Worm (Caenorhabditis elegans) whole organism, L2 larva: ENCODE data around the gene rgs-10.

Source experiments
- C34F6.9 ChIP-seq: fragments of 150-350 bp; optimal IDR thresholded peaks from 2 replicates; lab custom pipeline; 2014; ENCODE audit warnings: missing biosample characterization, missing genetic modification characterization
- F13H6.1 ChIP-seq: sonication (generic microtip); optimal IDR thresholded peaks from 2 replicates; lab custom pipeline; 2016; ENCODE audit warnings: missing genetic modification characterization, missing compliant biosample characterization
- R02D3.7 ChIP-seq: fragments of 150-350 bp; optimal IDR thresholded peaks from 2 replicates; lab custom pipeline; 2014; ENCODE audit warnings: missing biosample characterization, missing genetic modification characterization
- alr-1 ChIP-seq: fragments of 150-350 bp; optimal IDR thresholded peaks from 2 replicates; lab custom pipeline; 2014; ENCODE audit warnings: missing biosample characterization, missing genetic modification characterization
- ama-1 ChIP-seq: fragments of 150-350 bp; optimal IDR thresholded peaks from 2 replicates; lab custom pipeline; 2018; ENCODE audit warnings: inconsistent platforms
- blmp-1 ChIP-seq: sonication (generic microtip); optimal IDR thresholded peaks from 2 replicates; lab custom pipeline; 2017; ENCODE audit warnings: missing genetic modification characterization, mild to moderate bottlenecking, missing compliant biosample characterization, antibody characterized with exemption, moderate library complexity; ENCODE audit not compliant: insufficient read depth
- ceh-82 ChIP-seq: fragments of 150-350 bp; optimal IDR thresholded peaks from 2 replicates; lab custom pipeline; 2014; ENCODE audit warnings: missing biosample characterization, missing genetic modification characterization
- crh-2 ChIP-seq: sonication (generic microtip); optimal IDR thresholded peaks from 2 replicates; lab custom pipeline; 2017; ENCODE audit warnings: missing biosample characterization, missing genetic modification characterization
- dmd-4 ChIP-seq: sonication (generic microtip); optimal IDR thresholded peaks from 2 replicates; lab custom pipeline; 2017; ENCODE audit warnings: missing biosample characterization, missing genetic modification characterization
- egl-27 ChIP-seq: sonication (generic microtip); optimal IDR thresholded peaks from 3 replicates; lab custom pipeline; 2017; ENCODE audit warnings: missing biosample characterization, missing genetic modification reagents, missing genetic modification characterization
- elt-1 ChIP-seq: fragments of 150-350 bp; optimal IDR thresholded peaks from 2 replicates; lab custom pipeline; 2014; ENCODE audit warnings: missing biosample characterization, missing genetic modification characterization
- elt-3 ChIP-seq: sonication (generic microtip); optimal IDR thresholded peaks from 2 replicates; lab custom pipeline; 2017; ENCODE audit warnings: missing biosample characterization, missing genetic modification characterization
- fos-1 ChIP-seq: fragments of 150-350 bp; optimal IDR thresholded peaks from 2 replicates; lab custom pipeline; 2014; ENCODE audit warnings: missing biosample characterization, missing genetic modification characterization
- gmeb-1 ChIP-seq: fragments of 150-350 bp; optimal IDR thresholded peaks from 2 replicates; lab custom pipeline; 2014; ENCODE audit warnings: missing biosample characterization, missing genetic modification characterization
- lin-11 ChIP-seq: fragments of 150-350 bp; sonication (generic microtip); optimal IDR thresholded peaks from 2 replicates; lab custom pipeline; 2014; ENCODE audit warnings: missing biosample characterization, missing genetic modification characterization, inconsistent platforms, mixed read lengths
- lsy-2 ChIP-seq, 2 experiments: fragments of 150-350 bp in 1 of 2; sonication (generic microtip) in 1 of 2; optimal IDR thresholded peaks; 2 replicates each; lab custom pipeline; 2014 to 2017; ENCODE audit warnings: missing biosample characterization in 2 of 2, missing genetic modification characterization in 2 of 2
- mbf-1 ChIP-seq: sonication (generic microtip); optimal IDR thresholded peaks from 2 replicates; lab custom pipeline; 2017; ENCODE audit warnings: missing biosample characterization, missing genetic modification characterization
- mdl-1 ChIP-seq, 2 experiments: fragments of 150-350 bp in 1 of 2; sonication (generic microtip) in 1 of 2; optimal IDR thresholded peaks; 2 replicates each; lab custom pipeline; 2017; ENCODE audit warnings: missing biosample characterization in 2 of 2, missing genetic modification characterization in 2 of 2
- nhr-10 ChIP-seq: sonication (generic microtip); optimal IDR thresholded peaks from 2 replicates; lab custom pipeline; 2017; ENCODE audit warnings: missing biosample characterization, missing genetic modification characterization
- nhr-12 ChIP-seq: fragments of 150-350 bp; optimal IDR thresholded peaks from 2 replicates; lab custom pipeline; 2014; ENCODE audit warnings: missing biosample characterization, missing genetic modification characterization
- nhr-129 ChIP-seq: fragments of 150-350 bp; optimal IDR thresholded peaks from 2 replicates; lab custom pipeline; 2014; ENCODE audit warnings: missing biosample characterization, missing genetic modification characterization
- nhr-21 ChIP-seq: fragments of 150-350 bp; optimal IDR thresholded peaks from 2 replicates; lab custom pipeline; 2014; ENCODE audit warnings: missing biosample characterization, missing genetic modification characterization
- nhr-23 ChIP-seq: fragments of 150-350 bp; optimal IDR thresholded peaks from 2 replicates; lab custom pipeline; 2014; ENCODE audit warnings: missing biosample characterization, missing genetic modification reagents, missing genetic modification characterization
- nhr-237 ChIP-seq: fragments of 150-350 bp; optimal IDR thresholded peaks from 2 replicates; lab custom pipeline; 2014; ENCODE audit warnings: missing biosample characterization, missing genetic modification characterization
- nhr-25 ChIP-seq: fragments of 150-350 bp; sonication (generic microtip); optimal IDR thresholded peaks from 3 replicates; lab custom pipeline; 2014; ENCODE audit warnings: missing biosample characterization, missing genetic modification characterization
- peb-1 ChIP-seq: fragments of 150-350 bp; optimal IDR thresholded peaks from 2 replicates; lab custom pipeline; 2014; ENCODE audit warnings: missing biosample characterization, missing genetic modification characterization
- sem-4 ChIP-seq: fragments of 150-350 bp; optimal IDR thresholded peaks from 2 replicates; lab custom pipeline; 2014; ENCODE audit warnings: missing biosample characterization, missing genetic modification reagents, missing genetic modification characterization
- skn-1 ChIP-seq: sonication (generic microtip); optimal IDR thresholded peaks from 2 replicates; lab custom pipeline; 2017; ENCODE audit warnings: missing biosample characterization, missing genetic modification characterization
- sma-3 ChIP-seq: sonication (generic microtip); optimal IDR thresholded peaks from 2 replicates; lab custom pipeline; 2016; ENCODE audit warnings: missing genetic modification reagents, missing genetic modification characterization, missing compliant biosample characterization
- sma-9 ChIP-seq, 2 experiments: fragments of 150-350 bp in 1 of 2; sonication (generic microtip) in 1 of 2; optimal IDR thresholded peaks; 2 replicates each; lab custom pipeline; 2014 to 2016; ENCODE audit warnings: missing genetic modification characterization in 2 of 2, mild to moderate bottlenecking in 1 of 2, missing biosample characterization in 1 of 2, missing compliant biosample characterization in 1 of 2, missing genetic modification reagents in 1 of 2, moderate library complexity in 1 of 2
- snpc-4 ChIP-seq: fragments of 150-350 bp; optimal IDR thresholded peaks from 2 replicates; lab custom pipeline; 2014; ENCODE audit warnings: missing biosample characterization, missing genetic modification characterization
- unc-55 ChIP-seq: fragments of 150-350 bp; sonication (generic microtip); optimal IDR thresholded peaks from 3 replicates; lab custom pipeline; 2014; ENCODE audit warnings: missing biosample characterization, missing genetic modification reagents, missing genetic modification characterization
- zag-1 ChIP-seq: fragments of 150-350 bp; optimal IDR thresholded peaks from 2 replicates; lab custom pipeline; 2014; ENCODE audit warnings: missing biosample characterization, missing genetic modification characterization
- ztf-1 ChIP-seq: fragments of 200-800 bp; sonication (Bioruptor generic); conservative IDR thresholded peaks from 2 replicates; pipeline ENCODE4 v1.3.6; 2022; ENCODE audit warnings: missing genetic modification characterization, missing compliant biosample characterization
- ztf-11 ChIP-seq: sonication (generic microtip); optimal IDR thresholded peaks from 2 replicates; lab custom pipeline; 2017; ENCODE audit warnings: missing biosample characterization, missing genetic modification characterization
- ztf-4 ChIP-seq: fragments of 150-350 bp; optimal IDR thresholded peaks from 2 replicates; lab custom pipeline; 2014; ENCODE audit warnings: missing biosample characterization, missing genetic modification characterization

The rgs-10 gene

ce11 chrX:14946464-14947354, 15.8 kb upstream of the rgs-10 start:
- TF ChIP-seq sma-3 (GFP tag; lab: Kevin White, UChicago), result peak; percentile 14
- TF ChIP-seq fos-1 (tag; lab: Kevin White, UChicago), result peak; percentile 83
- peak; percentile 70 for TF ChIP-seq crh-2
- TF ChIP-seq nhr-129, result peak; percentile 99
- no peak for TF ChIP-seq ceh-82
- no peak for TF ChIP-seq zag-1 (tag; lab: Kevin White, UChicago)
- TF ChIP-seq peb-1, result no peak
- TF ChIP-seq blmp-1 (tag; lab: Kevin White, UChicago), result no peak
- peak; percentile 49 for TF ChIP-seq F13H6.1 (tag; lab: Kevin White, UChicago)
- TF ChIP-seq mdl-1 (tag; optimal IDR thresholded peaks at IDR 0.05; lab: Kevin White, UChicago), result no peak
- peak; percentile 36 for TF ChIP-seq unc-55 (GFP tag; lab: Kevin White, UChicago)
- TF ChIP-seq nhr-25 (tag; lab: Kevin White, UChicago), result peak; percentile 39
- TF ChIP-seq sma-9 (GFP tag; optimal IDR thresholded peaks at IDR 0.05; lab: Kevin White, UChicago), result peak; percentile 53
- TF ChIP-seq sma-9 (tag; optimal IDR thresholded peaks at IDR 0.05; lab: Kevin White, UChicago), result no peak
- TF ChIP-seq sem-4 (tag; lab: Kevin White, UChicago), result no peak
- TF ChIP-seq nhr-10 (tag; lab: Kevin White, UChicago), result no peak
- TF ChIP-seq nhr-21 (tag; lab: Kevin White, UChicago), result peak; percentile 19
- TF ChIP-seq lsy-2 (tag; optimal IDR thresholded peaks at IDR 0.05; lab: Kevin White, UChicago), result peak in 1 of 2 experiments; percentile 43
- peak; percentile 60 for TF ChIP-seq gmeb-1 (tag; lab: Kevin White, UChicago)
- no peak for TF ChIP-seq alr-1
- TF ChIP-seq C34F6.9, result peak; percentile 45
- peak; percentile 26 for TF ChIP-seq skn-1 (tag; lab: Kevin White, UChicago)
- no peak for TF ChIP-seq ztf-1

ce11 chrX:14947355-14947668, 15.2 kb upstream of the rgs-10 start:
- TF ChIP-seq peb-1, result no peak
- TF ChIP-seq elt-1 (tag; lab: Kevin White, UChicago), result no peak
- TF ChIP-seq ztf-11 (tag; lab: Kevin White, UChicago), result no peak
- no peak for TF ChIP-seq ztf-1
- no peak for TF ChIP-seq sma-9 (GFP tag; optimal IDR thresholded peaks at IDR 0.05; lab: Kevin White, UChicago)
- no peak for TF ChIP-seq sma-9 (tag; optimal IDR thresholded peaks at IDR 0.05; lab: Kevin White, UChicago)
- TF ChIP-seq nhr-21 (tag; lab: Kevin White, UChicago), result no peak
- TF ChIP-seq R02D3.7 (tag; lab: Kevin White, UChicago), result no peak
- TF ChIP-seq elt-3 (tag; lab: Kevin White, UChicago), result no peak
- TF ChIP-seq nhr-237 (tag; lab: Kevin White, UChicago), result no peak
- no peak for TF ChIP-seq ceh-82
- no peak for TF ChIP-seq zag-1 (tag; lab: Kevin White, UChicago)
- no peak for TF ChIP-seq nhr-10 (tag; lab: Kevin White, UChicago)
- TF ChIP-seq, all 48 proteins: peak for 0

ce11 chrX:14951797-14952196, 10.8 kb upstream of the rgs-10 start:
- TF ChIP-seq nhr-23 (no peak), sma-3 (GFP tag; lab: Kevin White, UChicago) (no peak), nhr-21 (tag; lab: Kevin White, UChicago) (no peak), nhr-237 (tag; lab: Kevin White, UChicago) (no peak), mbf-1 (tag; lab: Kevin White, UChicago) (no peak), snpc-4 (tag; lab: Kevin White, UChicago) (no peak), ztf-4 (tag; lab: Kevin White, UChicago) (no peak), unc-55 (GFP tag; lab: Kevin White, UChicago) (no peak), lin-11 (no peak), ama-1 (no peak), lsy-2 (tag; optimal IDR thresholded peaks at IDR 0.05; lab: Kevin White, UChicago) (no peak), egl-27 (tag; lab: Kevin White, UChicago) (no peak), dmd-4 (tag; lab: Kevin White, UChicago) (no peak), gmeb-1 (tag; lab: Kevin White, UChicago) (no peak), nhr-12 (tag; lab: Kevin White, UChicago) (no peak)
